Fruit fly (Drosophila melanogaster) whole organism, embryonic: ENCODE measurements around the gene Tsf2.

Experiments
- Asciz ChIP-seq: fragments of 200-800 bp; sonication (Bioruptor generic); optimal IDR thresholded peaks from 2 replicates; lab custom pipeline; 2017; ENCODE audit warnings: missing biosample characterization, mild to moderate bottlenecking, missing genetic modification characterization, missing genetic modification reagents
- CG10209 ChIP-seq: fragments of 200-800 bp; sonication (Bioruptor generic); optimal IDR thresholded peaks from 3 replicates; lab custom pipeline; 2017; ENCODE audit warnings: missing biosample characterization, mild to moderate bottlenecking, missing genetic modification characterization, missing genetic modification reagents
- CG10267 ChIP-seq: fragments of 200-800 bp; sonication (Bioruptor generic); optimal IDR thresholded peaks from 2 replicates; lab custom pipeline; 2018; ENCODE audit warnings: missing biosample characterization, mild to moderate bottlenecking, missing genetic modification characterization, moderate library complexity
- CG10654 ChIP-seq: fragments of 200-800 bp; sonication (Bioruptor generic); optimal IDR thresholded peaks from 2 replicates; lab custom pipeline; 2016; ENCODE audit warnings: missing biosample characterization, missing genetic modification characterization
- CG11085 ChIP-seq: fragments of 200-800 bp; sonication (Bioruptor generic); IDR thresholded peaks from 2 replicates; pipeline ENCODE4 v1.3.6; 2022; ENCODE audit warnings: missing biosample characterization, missing genetic modification characterization
- CG11247 ChIP-seq: fragments of 200-800 bp; sonication (Bioruptor generic); IDR thresholded peaks from 2 replicates; pipeline ENCODE4 v1.3.6; 2022; ENCODE audit warnings: missing biosample characterization, missing genetic modification characterization
- CG12236 ChIP-seq: fragments of 200-800 bp; sonication (Bioruptor generic); optimal IDR thresholded peaks from 2 replicates; lab custom pipeline; 2016; ENCODE audit warnings: missing biosample characterization, missing genetic modification characterization
- CG13296 ChIP-seq: fragments of 200-800 bp; sonication (Bioruptor generic); optimal IDR thresholded peaks from 3 replicates; lab custom pipeline; 2018; ENCODE audit warnings: missing biosample characterization, mild to moderate bottlenecking, missing genetic modification characterization
- CG13424 ChIP-seq: fragments of 200-800 bp; sonication (Bioruptor generic); optimal IDR thresholded peaks from 2 replicates; lab custom pipeline; 2019; ENCODE audit warnings: missing biosample characterization, mild to moderate bottlenecking, missing genetic modification characterization, moderate library complexity
- CG17359 ChIP-seq: fragments of 200-800 bp; sonication (Bioruptor generic); optimal IDR thresholded peaks from 3 replicates; lab custom pipeline; 2018; ENCODE audit warnings: missing biosample characterization, mild to moderate bottlenecking, missing genetic modification characterization, moderate library complexity
- CG18476 ChIP-seq: fragments of 200-800 bp; sonication (Bioruptor generic); optimal IDR thresholded peaks from 2 replicates; lab custom pipeline; 2016; ENCODE audit warnings: missing biosample characterization, mild to moderate bottlenecking, missing genetic modification characterization
- CG2129 ChIP-seq: fragments of 200-800 bp; sonication (Bioruptor generic); IDR thresholded peaks from 2 replicates; pipeline ENCODE4 v1.3.6; 2022; ENCODE audit warnings: missing biosample characterization, missing genetic modification characterization; ENCODE audit not compliant: partially characterized antibody
- CG2712 ChIP-seq: fragments of 200-800 bp; optimal IDR thresholded peaks from 3 replicates; lab custom pipeline; 2019; ENCODE audit warnings: missing biosample characterization, mild to moderate bottlenecking, missing genetic modification characterization, moderate library complexity
- CG32772 ChIP-seq: fragments of 200-800 bp; sonication (Bioruptor generic); IDR thresholded peaks from 2 replicates; pipeline ENCODE4 v1.3.6; 2022; ENCODE audit warnings: missing biosample characterization, missing genetic modification characterization
- CG3847 ChIP-seq: fragments of 200-800 bp; sonication (Bioruptor generic); IDR thresholded peaks from 2 replicates; pipeline ENCODE4 v1.3.6; 2022; ENCODE audit warnings: missing biosample characterization, missing genetic modification characterization
- CG4360 ChIP-seq: fragments of 200-800 bp; sonication (Bioruptor generic); IDR thresholded peaks from 2 replicates; pipeline ENCODE4 v1.3.6; 2022; ENCODE audit warnings: missing biosample characterization, missing genetic modification characterization
- CG8290 ChIP-seq, 3 experiments: fragments of 200-800 bp; sonication (Bioruptor generic); optimal IDR thresholded peaks; 2 replicates each; lab custom pipeline; 2016 to 2019; ENCODE audit warnings: missing biosample characterization in 3 of 3, missing genetic modification characterization in 3 of 3, mild to moderate bottlenecking in 2 of 3, moderate library complexity in 1 of 3
- CG8924 ChIP-seq: fragments of 200-800 bp; optimal IDR thresholded peaks from 3 replicates; lab custom pipeline; 2019; ENCODE audit warnings: missing biosample characterization, mild to moderate bottlenecking, missing genetic modification characterization, moderate library complexity
- CG9437 ChIP-seq: fragments of 200-800 bp; sonication (Bioruptor generic); optimal IDR thresholded peaks from 2 replicates; lab custom pipeline; 2018; ENCODE audit warnings: missing biosample characterization, mild to moderate bottlenecking, missing genetic modification characterization
- Chrac-16 ChIP-seq: fragments of 200-800 bp; sonication (Bioruptor generic); optimal IDR thresholded peaks from 3 replicates; lab custom pipeline; 2016; ENCODE audit warnings: missing biosample characterization, missing genetic modification characterization
- D19A ChIP-seq: fragments of 200-800 bp; optimal IDR thresholded peaks from 3 replicates; lab custom pipeline; 2019; ENCODE audit warnings: missing biosample characterization, mild to moderate bottlenecking, missing genetic modification characterization, moderate library complexity
- Doc2 ChIP-seq: fragments of 200-800 bp; sonication (Bioruptor generic); IDR thresholded peaks from 2 replicates; pipeline ENCODE4 v1.3.6; 2022; ENCODE audit warnings: missing biosample characterization, missing genetic modification characterization
- E2f2 ChIP-seq: fragments of 200-800 bp; sonication (Bioruptor generic); IDR thresholded peaks from 2 replicates; pipeline ENCODE4 v1.3.6; 2022; ENCODE audit warnings: missing biosample characterization, missing genetic modification characterization
- HLH54F ChIP-seq: fragments of 200-800 bp; sonication (Bioruptor generic); optimal IDR thresholded peaks from 3 replicates; lab custom pipeline; 2016; ENCODE audit warnings: missing biosample characterization, missing genetic modification characterization
- Hmx ChIP-seq: fragments of 200-800 bp; sonication (Bioruptor generic); optimal IDR thresholded peaks from 2 replicates; lab custom pipeline; 2016; ENCODE audit warnings: missing biosample characterization, missing genetic modification characterization
- Hr51 ChIP-seq, 2 experiments: fragments of 200-800 bp; sonication (Bioruptor generic); optimal IDR thresholded peaks; 2 replicates in 1 of 2; 3 replicates in 1 of 2; lab custom pipeline; 2016 to 2018; ENCODE audit warnings: missing biosample characterization in 2 of 2, missing genetic modification characterization in 2 of 2, mild to moderate bottlenecking in 1 of 2, moderate library complexity in 1 of 2
- Lim3 ChIP-seq: fragments of 200-800 bp; sonication (Bioruptor generic); IDR thresholded peaks from 2 replicates; pipeline ENCODE4 v1.3.6; 2022; ENCODE audit warnings: missing biosample characterization, missing genetic modification characterization
- Meics ChIP-seq: fragments of 200-800 bp; sonication (Bioruptor generic); optimal IDR thresholded peaks from 2 replicates; lab custom pipeline; 2017; ENCODE audit warnings: missing biosample characterization, mild to moderate bottlenecking, missing genetic modification characterization
- NC2α ChIP-seq: fragments of 200-800 bp; sonication (Bioruptor generic); optimal IDR thresholded peaks from 2 replicates; lab custom pipeline; 2016; ENCODE audit warnings: missing biosample characterization, missing genetic modification characterization
- NFAT ChIP-seq: fragments of 200-800 bp; sonication (Bioruptor generic); IDR thresholded peaks from 2 replicates; pipeline ENCODE4 v1.3.6; 2022; ENCODE audit warnings: missing biosample characterization, missing genetic modification characterization
- Opbp ChIP-seq: fragments of 200-800 bp; sonication (Bioruptor generic); IDR thresholded peaks from 3 replicates; pipeline ENCODE4 v1.3.6; 2022; ENCODE audit warnings: missing biosample characterization, missing genetic modification characterization; ENCODE audit not compliant: partially characterized antibody
- Rfx ChIP-seq: fragments of 200-800 bp; sonication (Bioruptor generic); IDR thresholded peaks from 2 replicates; pipeline ENCODE4 v1.3.6; 2022; ENCODE audit warnings: missing biosample characterization, missing genetic modification characterization
- Spps ChIP-seq: fragments of 200-800 bp; sonication (Bioruptor generic); optimal IDR thresholded peaks from 2 replicates; lab custom pipeline; 2018; ENCODE audit warnings: missing biosample characterization, mild to moderate bottlenecking, missing genetic modification characterization
- Stat92E ChIP-seq, 3 experiments: fragments of >200 bp in 2 of 3; fragments of 200-800 bp in 1 of 3; sonication (Bioruptor generic) in 1 of 3; optimal IDR thresholded peaks; 2 replicates each; lab custom pipeline; 2017 to 2019; ENCODE audit warnings: missing biosample characterization in 3 of 3, missing genetic modification characterization in 3 of 3, mild to moderate bottlenecking in 1 of 3, moderate library complexity in 1 of 3
- ac ChIP-seq: fragments of 200-800 bp; sonication (Bioruptor generic); optimal IDR thresholded peaks from 3 replicates; lab custom pipeline; 2017; ENCODE audit warnings: missing biosample characterization, mild to moderate bottlenecking, missing genetic modification characterization
- ato ChIP-seq: fragments of 200-800 bp; sonication (Bioruptor generic); IDR thresholded peaks from 2 replicates; pipeline ENCODE4 v1.3.6; 2022; ENCODE audit warnings: missing biosample characterization, missing genetic modification characterization; ENCODE audit not compliant: partially characterized antibody
- crol ChIP-seq: fragments of 200-800 bp; sonication (Bioruptor generic); IDR thresholded peaks from 2 replicates; pipeline ENCODE4 v1.3.6; 2022; ENCODE audit warnings: missing biosample characterization, missing genetic modification characterization
- da ChIP-seq: fragments of 200-800 bp; sonication (Bioruptor generic); optimal IDR thresholded peaks from 2 replicates; lab custom pipeline; 2016; ENCODE audit warnings: missing biosample characterization, missing genetic modification characterization
- dan ChIP-seq: fragments of 200-800 bp; sonication (Bioruptor generic); IDR thresholded peaks from 2 replicates; pipeline ENCODE4 v1.3.6; 2022; ENCODE audit warnings: missing biosample characterization, missing genetic modification characterization
- hbn ChIP-seq: fragments of 200-800 bp; sonication (Bioruptor generic); IDR thresholded peaks from 2 replicates; pipeline ENCODE4 v1.3.6; 2022; ENCODE audit warnings: missing biosample characterization, missing genetic modification characterization; ENCODE audit not compliant: partially characterized antibody
- ind ChIP-seq: fragments of 200-800 bp; sonication (Bioruptor generic); optimal IDR thresholded peaks from 3 replicates; lab custom pipeline; 2016; ENCODE audit warnings: missing biosample characterization, missing genetic modification characterization
- lilli ChIP-seq: fragments of 200-800 bp; sonication (Bioruptor generic); optimal IDR thresholded peaks from 3 replicates; lab custom pipeline; 2016; ENCODE audit warnings: missing biosample characterization, missing genetic modification characterization
- nau ChIP-seq: fragments of 200-800 bp; sonication (Bioruptor generic); optimal IDR thresholded peaks from 3 replicates; lab custom pipeline; 2017; ENCODE audit warnings: missing biosample characterization, mild to moderate bottlenecking, missing genetic modification characterization, missing genetic modification reagents
- repo ChIP-seq: fragments of 200-800 bp; sonication (Bioruptor generic); optimal IDR thresholded peaks from 2 replicates; lab custom pipeline; 2016; ENCODE audit warnings: missing biosample characterization, missing genetic modification characterization
- rib ChIP-seq: fragments of 200-800 bp; sonication (Bioruptor generic); IDR thresholded peaks from 2 replicates; pipeline ENCODE4 v1.3.6; 2022; ENCODE audit warnings: missing biosample characterization, missing genetic modification characterization
- sima ChIP-seq: fragments of 200-800 bp; sonication (Bioruptor generic); optimal IDR thresholded peaks from 2 replicates; lab custom pipeline; 2016; ENCODE audit warnings: missing biosample characterization, missing genetic modification characterization
- sqz ChIP-seq: fragments of 200-800 bp; sonication (Bioruptor generic); optimal IDR thresholded peaks from 3 replicates; lab custom pipeline; 2018; ENCODE audit warnings: missing biosample characterization, mild to moderate bottlenecking, missing genetic modification characterization
- vvl ChIP-seq: fragments of 200-800 bp; sonication (Bioruptor generic); IDR thresholded peaks from 2 replicates; pipeline ENCODE4 v1.3.6; 2022; ENCODE audit warnings: missing biosample characterization, missing genetic modification characterization
- z ChIP-seq: fragments of 200-800 bp; sonication (Bioruptor generic); IDR thresholded peaks from 3 replicates; pipeline ENCODE4 v1.3.6; 2022; ENCODE audit warnings: missing biosample characterization, missing genetic modification characterization

Gene Tsf2

DNA sequence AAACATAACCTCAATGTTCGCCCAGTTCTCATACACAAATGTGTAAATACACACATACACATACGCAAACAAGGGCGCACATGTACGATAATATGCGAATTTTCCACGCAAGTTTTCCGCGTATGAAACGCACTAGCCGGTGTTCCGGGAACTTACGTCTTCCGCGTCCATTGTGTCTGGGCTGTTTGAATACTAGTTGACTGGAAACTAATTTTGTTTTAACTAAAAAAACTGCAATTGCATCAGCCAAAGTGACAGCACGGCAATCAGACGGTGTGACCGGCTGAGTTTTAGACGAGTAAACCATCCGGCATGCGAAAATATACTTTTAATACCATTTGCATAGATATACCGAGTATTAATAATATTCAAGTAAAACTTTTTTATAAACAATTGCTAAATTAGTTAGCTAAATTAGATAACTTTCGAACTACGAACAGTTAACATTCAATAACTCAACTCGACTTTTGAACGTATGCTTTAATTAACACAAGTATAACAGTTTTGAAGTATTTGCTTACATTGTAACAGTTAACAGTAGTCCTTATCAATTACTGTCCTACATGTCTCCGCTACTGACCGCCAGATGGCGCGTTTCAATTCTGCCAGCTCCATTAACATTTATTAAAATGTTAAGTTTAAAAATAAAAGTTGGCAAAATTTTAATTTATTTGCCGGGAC, 7.0 kb downstream of the Tsf2 start, which contains the start of gene eIF2beta (continued):
- no peak for TF ChIP-seq CG10654
- TF ChIP-seq ato (GFP tag; lab: Robert Waterston, UW) = no peak
- peak; percentile 25; the same call in 1 of the 2 replicates for TF ChIP-seq Rfx (GFP tag; lab: Robert Waterston, UW)
- TF ChIP-seq hbn = 0 out of 2 replicates have a peak, but pooled peaks have one; percentile 23
- peak; percentile 64 for TF ChIP-seq CG13296
- TF ChIP-seq CG13424 (tag; lab: Kevin White, UChicago) = peak; percentile 37
- no peak for TF ChIP-seq crol (GFP tag; lab: Robert Waterston, UW)
- peak in 1 of 2 experiments; percentile 38 for TF ChIP-seq Hr51 (GFP tag; optimal IDR thresholded peaks at IDR 0.05; lab: Kevin White, UChicago)
- no peak for TF ChIP-seq CG3847 (GFP tag; lab: Robert Waterston, UW)
- TF ChIP-seq nau = peak; percentile 38
- peak; percentile 20; the same call in 1 of the 2 replicates for TF ChIP-seq E2f2
- no peak for TF ChIP-seq sima
- no peak for TF ChIP-seq dan (GFP tag; lab: Robert Waterston, UW)
- TF ChIP-seq CG10267 = peak; percentile 51
- TF ChIP-seq Opbp = no peak
- TF ChIP-seq sqz = peak; percentile 51
- TF ChIP-seq Spps (tag; lab: Kevin White, UChicago) = peak; percentile 30
- TF ChIP-seq CG32772 (GFP tag; lab: Robert Waterston, UW) = no peak
- TF ChIP-seq CG11247 (GFP tag; lab: Robert Waterston, UW) = no peak
- no peak for TF ChIP-seq CG12236 (GFP tag; lab: Kevin White, UChicago)
- no peak for TF ChIP-seq z (GFP tag; lab: Robert Waterston, UW)
- TF ChIP-seq CG4360 (GFP tag; lab: Robert Waterston, UW) = no peak
- TF ChIP-seq vvl (GFP tag; lab: Robert Waterston, UW) = peak; percentile 47; the same call in 1 of the 2 replicates
- TF ChIP-seq CG8290 (GFP tag; optimal IDR thresholded peaks at IDR 0.05; lab: Kevin White, UChicago) = no peak
- peak in 1 of 2 experiments; percentile 42 for TF ChIP-seq CG8290 (tag; optimal IDR thresholded peaks at IDR 0.05; lab: Kevin White, UChicago)
- TF ChIP-seq CG8924 (tag; lab: Kevin White, UChicago) = peak; percentile 57
- no peak for TF ChIP-seq NC2α (GFP tag; lab: Kevin White, UChicago)
- peak; percentile 41 for TF ChIP-seq CG18476 (GFP tag; lab: Kevin White, UChicago)
- TF ChIP-seq Doc2 (GFP tag; lab: Robert Waterston, UW) = no peak
- TF ChIP-seq Stat92E (GFP tag; optimal IDR thresholded peaks at IDR 0.05; lab: Kevin White, UChicago) = peak in 1 of 3 experiments; percentile 12
- no peak for TF ChIP-seq CG2129
- TF ChIP-seq CG10209 (GFP tag; lab: Kevin White, UChicago) = no peak
- TF ChIP-seq Chrac-16 = peak; percentile 28
- no peak for TF ChIP-seq Lim3 (GFP tag; lab: Robert Waterston, UW)
- TF ChIP-seq CG2712 = peak; percentile 48
- no peak for TF ChIP-seq da (GFP tag; lab: Kevin White, UChicago)
- TF ChIP-seq ac (GFP tag; lab: Kevin White, UChicago) = peak; percentile 38
- TF ChIP-seq Hmx = no peak
- peak; percentile 45 for TF ChIP-seq CG17359
- peak; percentile 41 for TF ChIP-seq D19A (tag; lab: Kevin White, UChicago)
- no peak for TF ChIP-seq ind
- 0 out of 2 replicates have a peak, but pooled peaks have one; percentile 25 for TF ChIP-seq rib (GFP tag; lab: Robert Waterston, UW)
- peak; percentile 64 for TF ChIP-seq Meics (GFP tag; lab: Kevin White, UChicago)
- TF ChIP-seq Asciz = peak; percentile 74
- no peak for TF ChIP-seq NFAT (GFP tag; lab: Robert Waterston, UW)
- no peak for TF ChIP-seq HLH54F (GFP tag; lab: Kevin White, UChicago)
- no peak for TF ChIP-seq repo (GFP tag; lab: Kevin White, UChicago)
- no peak for TF ChIP-seq CG11085 (GFP tag; lab: Robert Waterston, UW)
- no peak for TF ChIP-seq CG9437 (GFP tag; lab: Kevin White, UChicago)
- peak; percentile 14 for TF ChIP-seq lilli (GFP tag; lab: Kevin White, UChicago)
